Fruit fly (Drosophila melanogaster): ENCODE measurements around the gene CG7872.

The CG7872 gene

DNA sequence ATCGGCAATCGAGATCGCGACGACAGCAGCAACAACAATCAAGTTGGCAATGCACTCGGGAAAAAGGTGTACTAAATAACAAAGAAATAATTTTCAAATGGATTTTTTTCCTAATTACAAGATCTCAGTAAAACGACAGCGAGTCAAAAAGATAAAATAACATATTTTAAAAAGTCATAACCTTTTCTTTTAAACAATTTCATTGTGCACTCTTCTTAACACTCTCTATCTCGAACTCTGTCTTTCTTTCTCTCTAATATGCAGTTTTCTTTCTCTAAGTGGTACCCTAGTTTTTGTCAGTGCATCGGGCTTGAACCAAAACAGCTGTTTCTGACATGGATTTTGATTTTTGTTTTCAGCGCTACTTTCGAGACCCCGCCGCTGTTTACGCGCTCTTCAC lies 28.9 kb upstream of the CG7872 start (continued):
- TF ChIP-seq Hr78 (GFP tag; optimal IDR thresholded peaks at IDR 0.05) (peak in 1 of 2 experiments; percentile 23), CG3065 (GFP tag; optimal IDR thresholded peaks at IDR 0.05) (no peak), jigr1 (GFP tag; IDR thresholded peaks at IDR 0.05) (peak; percentile 44; the same call in 1 of the 3 replicates), CG8089 (GFP tag; optimal IDR thresholded peaks at IDR 0.05) (peak; percentile 57), Dll (GFP tag; IDR thresholded peaks at IDR 0.05; ENCODE audit: partially characterized antibody) (no peak), wdn (GFP tag; IDR thresholded peaks at IDR 0.05) (peak; percentile 60), corto (GFP tag; optimal IDR thresholded peaks at IDR 0.05) (no peak), CG11695 (GFP tag; IDR thresholded peaks at IDR 0.05) (peak; percentile 75; the same call in 2 of the 3 replicates), Antp (GFP tag; optimal IDR thresholded peaks at IDR 0.05) (peak; percentile 66), wor (GFP tag; IDR thresholded peaks at IDR 0.05) (0 out of 2 replicates have a peak, but pooled peaks have one; percentile 46), CG1832 (GFP tag; optimal IDR thresholded peaks at IDR 0.05) (no peak), Ada2b (GFP tag; IDR thresholded peaks at IDR 0.05) (peak; percentile 81), ara (GFP tag; IDR thresholded peaks at IDR 0.05) (no peak), Ets97D (GFP tag; optimal IDR thresholded peaks at IDR 0.05) (peak; percentile 7), run (tag; optimal IDR thresholded peaks at IDR 0.05) (peak; percentile 43), Nf-YC (tag; optimal IDR thresholded peaks at IDR 0.05) (peak; percentile 68), dmrt99B (tag; optimal IDR thresholded peaks at IDR 0.05) (peak; percentile 88), en (GFP tag; optimal IDR thresholded peaks at IDR 0.05) (peak; percentile 58), stwl (tag; optimal IDR thresholded peaks at IDR 0.05) (no peak), CG31441 (GFP tag; IDR thresholded peaks at IDR 0.05) (peak; percentile 84), CG15696 (tag; optimal IDR thresholded peaks at IDR 0.05) (peak; percentile 41), CG6689 (GFP tag; IDR thresholded peaks at IDR 0.05) (peak; percentile 75), CoRest (tag; optimal IDR thresholded peaks at IDR 0.05) (peak; percentile 87), Hsf (GFP tag; optimal IDR thresholded peaks at IDR 0.05) (peak; percentile 81), TFAM (GFP tag; optimal IDR thresholded peaks at IDR 0.05) (no peak), Hmx (GFP tag; optimal IDR thresholded peaks at IDR 0.05) (peak; percentile 29), CG6654 (GFP tag; optimal IDR thresholded peaks at IDR 0.05) (no peak), CG6272 (GFP tag; IDR thresholded peaks at IDR 0.05) (peak; percentile 54), twi (tag; optimal IDR thresholded peaks at IDR 0.05) (peak; percentile 50), Chrac-16 (GFP tag; optimal IDR thresholded peaks at IDR 0.05) (peak; percentile 70), CG10274 (GFP tag; optimal IDR thresholded peaks at IDR 0.05) (peak; percentile 53), Optix (GFP tag; IDR thresholded peaks at IDR 0.05) (no peak), CG6254 (GFP tag; optimal IDR thresholded peaks at IDR 0.05) (no peak), sc (optimal IDR thresholded peaks at IDR 0.05) (no peak), sc (GFP tag; optimal IDR thresholded peaks at IDR 0.05) (peak; percentile 16), CG6683 (GFP tag; optimal IDR thresholded peaks at IDR 0.05) (peak; percentile 26), schlank (tag; optimal IDR thresholded peaks at IDR 0.05) (no peak), sens (GFP tag) (peak; percentile 89), vfl (GFP tag; optimal IDR thresholded peaks at IDR 0.05) (peak; percentile 14), CG14441 (GFP tag; IDR thresholded peaks at IDR 0.05) (peak; percentile 78), Mes4 (GFP tag; optimal IDR thresholded peaks at IDR 0.05) (peak; percentile 50), row (GFP tag; IDR thresholded peaks at IDR 0.05) (peak; percentile 80), CG17829 (tag; optimal IDR thresholded peaks at IDR 0.05) (peak; percentile 77), CG7357 (GFP tag; IDR thresholded peaks at IDR 0.05) (peak; percentile 74; the same call in 2 of the 3 replicates), CG10267 (tag; optimal IDR thresholded peaks at IDR 0.05) (peak; percentile 62), CG10543 (GFP tag; optimal IDR thresholded peaks at IDR 0.05) (peak; percentile 48), CG30020 (tag; optimal IDR thresholded peaks at IDR 0.05) (peak; percentile 26), CG13296 (GFP tag; optimal IDR thresholded peaks at IDR 0.05) (peak; percentile 78), CG2129 (GFP tag; IDR thresholded peaks at IDR 0.05; ENCODE audit: partially characterized antibody) (no peak), vnd (GFP tag; IDR thresholded peaks at IDR 0.05; ENCODE audit: partially characterized antibody) (no peak), CG13287 (GFP tag; IDR thresholded peaks at IDR 0.05; ENCODE audit: partially characterized antibody) (no peak)

Measured in whole organism, embryonic.